Worm (Caenorhabditis elegans) whole organism, mixed stage, embryonic: ENCODE measurements around the gene vit-6.

Experiments
- ceh-39 ChIP-seq: fragments of 150-350 bp; optimal IDR thresholded peaks from 2 replicates; lab custom pipeline; 2014; ENCODE audit warnings: missing biosample characterization, missing genetic modification characterization
- elt-3 ChIP-seq: fragments of 150-350 bp; optimal IDR thresholded peaks from 2 replicates; lab custom pipeline; 2014; ENCODE audit warnings: missing biosample characterization, missing genetic modification characterization
- lsy-2 ChIP-seq: fragments of 150-350 bp; optimal IDR thresholded peaks from 2 replicates; lab custom pipeline; 2014; ENCODE audit warnings: missing biosample characterization, missing genetic modification characterization
- nhr-76 ChIP-seq: sonication (generic microtip); optimal IDR thresholded peaks from 2 replicates; lab custom pipeline; 2017; ENCODE audit warnings: missing biosample characterization, missing genetic modification characterization
- sem-2 ChIP-seq: fragments of 200-800 bp; sonication (Bioruptor generic); optimal IDR thresholded peaks from 2 replicates; lab custom pipeline; 2018; ENCODE audit warnings: mild to moderate bottlenecking, missing genetic modification characterization, missing compliant biosample characterization
- unc-39 ChIP-seq: fragments of 150-350 bp; optimal IDR thresholded peaks from 2 replicates; lab custom pipeline; 2014; ENCODE audit warnings: missing biosample characterization, missing genetic modification characterization
- ztf-11 ChIP-seq: fragments of 150-350 bp; optimal IDR thresholded peaks from 2 replicates; lab custom pipeline; 2014; ENCODE audit warnings: missing biosample characterization, missing genetic modification characterization

DNA sequence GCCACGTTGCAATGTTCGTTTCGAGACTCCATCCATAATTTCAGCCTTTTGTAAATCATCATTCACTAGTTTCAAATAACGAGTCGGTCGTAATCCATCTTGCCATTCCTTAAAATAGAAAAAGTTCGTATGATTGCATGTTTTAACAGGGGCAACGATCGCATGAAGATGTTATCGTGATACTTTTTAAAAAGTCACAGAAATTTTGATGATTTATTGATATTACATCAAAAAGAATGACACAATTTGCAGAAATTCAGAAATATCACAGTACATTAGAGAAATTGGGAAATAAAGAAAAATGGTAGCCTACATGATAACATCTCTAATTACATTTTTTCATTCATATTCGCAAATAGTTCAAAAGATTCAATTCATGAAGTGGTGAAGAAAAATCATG lies 12.4 kb downstream of the vit-6 start:
- no peak for TF ChIP-seq ztf-11 (tag; lab: Kevin White, UChicago)
- no peak for TF ChIP-seq sem-2 (GFP tag; lab: Kevin White, UChicago)
- no peak for TF ChIP-seq unc-39
- no peak for TF ChIP-seq lsy-2 (tag; lab: Kevin White, UChicago)
- no peak for TF ChIP-seq elt-3 (tag; lab: Kevin White, UChicago)
- TF ChIP-seq ceh-39, result no peak
- TF ChIP-seq nhr-76, result no peak
